Worm (Caenorhabditis elegans) whole organism, midembryonic: ENCODE data around the gene trpl-5.

ENCODE experiments used
- flt-1 ChIP-seq: fragments of 200-800 bp; sonication (Bioruptor generic); IDR thresholded peaks from 2 replicates; pipeline ENCODE4 v1.3.6; 2022; ENCODE audit warnings: missing genetic modification characterization, missing compliant biosample characterization
- ztf-23 ChIP-seq: fragments of 200-800 bp; sonication (Bioruptor generic); IDR thresholded peaks from 2 replicates; pipeline ENCODE4 v1.3.6; 2022; ENCODE audit warnings: missing genetic modification reagents, missing genetic modification characterization, missing compliant biosample characterization

- no peak for TF ChIP-seq flt-1 (GFP tag; lab: Robert Waterston, UW)
- no peak for TF ChIP-seq ztf-23 (GFP tag; lab: Robert Waterston, UW)
Measured at ce11 chrII:2112948-2113347, 22.5 kb upstream of the trpl-5 start, which contains the start of gene R52.6.
